Worm (Caenorhabditis elegans): ENCODE results near the gene aco-2.

The aco-2 gene

ce11 chrIII:7978289-7978688 is 4.8 kb downstream of the aco-2 start (continued):
- TF ChIP-seq Y95B8A.8 (GFP tag; IDR thresholded peaks at IDR 0.05) = no peak
- peak; percentile 7 for TF ChIP-seq lsl-1 (GFP tag; optimal IDR thresholded peaks at IDR 0.05)
- no peak for TF ChIP-seq F52B5.7 (tag; optimal IDR thresholded peaks at IDR 0.05)
- TF ChIP-seq ekl-4 (GFP tag; IDR thresholded peaks at IDR 0.05) = peak; percentile 47; the same call in 1 of the 2 replicates
- no peak for TF ChIP-seq T26A5.8 (tag; optimal IDR thresholded peaks at IDR 0.05)
- peak; percentile 35 for TF ChIP-seq ztf-18 (tag; optimal IDR thresholded peaks at IDR 0.05)
- TF ChIP-seq lin-26 (GFP tag; IDR thresholded peaks at IDR 0.05) = peak; percentile 66
- no peak for TF ChIP-seq ceh-100 (GFP tag; IDR thresholded peaks at IDR 0.05)
- TF ChIP-seq D2030.7 (GFP tag; IDR thresholded peaks at IDR 0.05) = peak; percentile 17; the same call in 1 of the 2 replicates
- no peak for TF ChIP-seq ceh-27 (GFP tag; optimal IDR thresholded peaks at IDR 0.05)
- TF ChIP-seq lsy-27 (tag; optimal IDR thresholded peaks at IDR 0.05; ENCODE audit: borderline replicate concordance, insufficient read depth) = no peak
- no peak for TF ChIP-seq madf-3 (GFP tag; IDR thresholded peaks at IDR 0.05)
- no peak for TF ChIP-seq nfya-1 (tag; optimal IDR thresholded peaks at IDR 0.05; ENCODE audit: borderline replicate concordance, insufficient read depth)
- TF ChIP-seq T07F8.4 (tag; optimal IDR thresholded peaks at IDR 0.05) = no peak
- TF ChIP-seq sdz-38 (tag; optimal IDR thresholded peaks at IDR 0.05) = no peak
- TF ChIP-seq somi-1 (GFP tag; optimal IDR thresholded peaks at IDR 0.05) = no peak
- TF ChIP-seq attf-5 (GFP tag; optimal IDR thresholded peaks at IDR 0.05) = no peak

ce11 chrIII:7978723-7979122 is 5.2 kb downstream of the aco-2 start:
- TF ChIP-seq lag-1 (GFP tag; IDR thresholded peaks at IDR 0.05) (no peak), nhr-27 (tag; optimal IDR thresholded peaks at IDR 0.05) (no peak), hlh-26 (GFP tag; conservative IDR thresholded peaks at IDR 0.05) (no peak), die-1 (tag; optimal IDR thresholded peaks at IDR 0.05) (no peak), tbp1 (GFP tag; optimal IDR thresholded peaks at IDR 0.05) (no peak), F23B12.7 (tag; optimal IDR thresholded peaks at IDR 0.05; ENCODE audit: insufficient read depth) (no peak), him-1 (tag; optimal IDR thresholded peaks at IDR 0.05) (no peak), snpc-1.1 (tag; optimal IDR thresholded peaks at IDR 0.05; ENCODE audit: insufficient read depth) (no peak), snpc-1.3 (tag; optimal IDR thresholded peaks at IDR 0.05; ENCODE audit: insufficient read depth) (no peak), aptf-2 (GFP tag; conservative IDR thresholded peaks at IDR 0.05) (no peak), nhr-80 (tag; optimal IDR thresholded peaks at IDR 0.05) (peak; percentile 38), chd-7 (tag; optimal IDR thresholded peaks at IDR 0.05) (no peak), attf-5 (GFP tag; optimal IDR thresholded peaks at IDR 0.05) (peak; percentile 59), ztf-6 (GFP tag; IDR thresholded peaks at IDR 0.05) (no peak), madf-3 (GFP tag; IDR thresholded peaks at IDR 0.05) (no peak), mel-28 (tag; optimal IDR thresholded peaks at IDR 0.05; ENCODE audit: borderline replicate concordance) (no peak), D2030.7 (GFP tag; IDR thresholded peaks at IDR 0.05) (no peak), nhr-120 (GFP tag; IDR thresholded peaks at IDR 0.05) (no peak), K12H6.12 (tag; optimal IDR thresholded peaks at IDR 0.05) (no peak), F22D6.2 (tag; optimal IDR thresholded peaks at IDR 0.05) (no peak), bed-2 (GFP tag; IDR thresholded peaks at IDR 0.05) (no peak), ztf-3 (GFP tag; optimal IDR thresholded peaks at IDR 0.05) (no peak), dox-1 (GFP tag; IDR thresholded peaks at IDR 0.05) (no peak), repo-1 (tag; optimal IDR thresholded peaks at IDR 0.05) (no peak), nfya-1 (tag; optimal IDR thresholded peaks at IDR 0.05; ENCODE audit: borderline replicate concordance, insufficient read depth) (no peak), snpc-3.4 (tag; optimal IDR thresholded peaks at IDR 0.05) (no peak), snpc-4 (GFP tag; optimal IDR thresholded peaks at IDR 0.05) (no peak), snpc-4 (tag; optimal IDR thresholded peaks at IDR 0.05) (no peak), ceh-91 (GFP tag; IDR thresholded peaks at IDR 0.05) (no peak), ZK185.1 (tag; optimal IDR thresholded peaks at IDR 0.05; ENCODE audit: poor library complexity, severe bottlenecking) (peak; percentile 33), cebp-2 (GFP tag; IDR thresholded peaks at IDR 0.05) (no peak), nhr-179 (tag; optimal IDR thresholded peaks at IDR 0.05) (no peak), zim-3 (tag; optimal IDR thresholded peaks at IDR 0.05) (no peak), B0261.1 (tag; optimal IDR thresholded peaks at IDR 0.05) (peak; percentile 41)

All from whole organism, young adult.